Fruit fly (Drosophila melanogaster): Measurements from ENCODE around the gene CG1116.

CG1116 gene

dm6 chr3R:5251243-5251865, 31.9 kb downstream of the CG1116 start, which contains the start of gene CtsF (continued):
- TF ChIP-seq Lhr (GFP tag; optimal IDR thresholded peaks at IDR 0.05), result peak; percentile 14
- no peak; the same call in 2 of the 3 replicates for TF ChIP-seq CG11456 (GFP tag; IDR thresholded peaks at IDR 0.05)
- TF ChIP-seq her (GFP tag; optimal IDR thresholded peaks at IDR 0.05), result peak; percentile 79
- peak; percentile 69 for TF ChIP-seq sug (tag; optimal IDR thresholded peaks at IDR 0.05)
- no peak for TF ChIP-seq schlank (tag; optimal IDR thresholded peaks at IDR 0.05)
- no peak for TF ChIP-seq CG11723 (GFP tag; optimal IDR thresholded peaks at IDR 0.05)
- TF ChIP-seq CG15479 (GFP tag; optimal IDR thresholded peaks at IDR 0.05), result peak; percentile 39
- no peak for TF ChIP-seq CG4424 (GFP tag; optimal IDR thresholded peaks at IDR 0.05)
- peak in 1 of 2 experiments; percentile 37 for TF ChIP-seq Trl (optimal IDR thresholded peaks at IDR 0.05)
- no peak for TF ChIP-seq Trl (GFP tag; optimal IDR thresholded peaks at IDR 0.05)
- TF ChIP-seq z (GFP tag; IDR thresholded peaks at IDR 0.05), result 0 out of 3 replicates have a peak, but pooled peaks have one; percentile 30
- no peak for TF ChIP-seq CG10274 (GFP tag; optimal IDR thresholded peaks at IDR 0.05)
- TF ChIP-seq crc (GFP tag; optimal IDR thresholded peaks at IDR 0.05), result no peak
- peak; percentile 84 for TF ChIP-seq CG1832 (GFP tag; optimal IDR thresholded peaks at IDR 0.05)
- TF ChIP-seq crp (GFP tag; optimal IDR thresholded peaks at IDR 0.05), result peak in 1 of 2 experiments; percentile 67
- peak; percentile 24 for TF ChIP-seq lilli (GFP tag; optimal IDR thresholded peaks at IDR 0.05)
- TF ChIP-seq chm (GFP tag; IDR thresholded peaks at IDR 0.05), result peak; percentile 59; the same call in 1 of the 2 replicates
- TF ChIP-seq maf-S (GFP tag; optimal IDR thresholded peaks at IDR 0.05), result no peak
- TF ChIP-seq gfzf (GFP tag; optimal IDR thresholded peaks at IDR 0.05), result peak; percentile 41
- TF ChIP-seq sens (GFP tag), result peak; percentile 38
- peak; percentile 30 for TF ChIP-seq HmgD (GFP tag; optimal IDR thresholded peaks at IDR 0.05)
- TF ChIP-seq NC2α (GFP tag; optimal IDR thresholded peaks at IDR 0.05), result no peak
- peak; percentile 98 for TF ChIP-seq CG42726 (GFP tag; IDR thresholded peaks at IDR 0.05; ENCODE audit: partially characterized antibody)
- peak; percentile 100 for TF ChIP-seq Bgb (GFP tag; IDR thresholded peaks at IDR 0.05; ENCODE audit: partially characterized antibody)
- TF ChIP-seq Hr51 (GFP tag; optimal IDR thresholded peaks at IDR 0.05), result peak; percentile 60 to 69
- TF ChIP-seq tup (GFP tag; optimal IDR thresholded peaks at IDR 0.05), result no peak
- peak; percentile 93 for TF ChIP-seq pzg (GFP tag; optimal IDR thresholded peaks at IDR 0.05)
- no peak for TF ChIP-seq psq (GFP tag; optimal IDR thresholded peaks at IDR 0.05)
- TF ChIP-seq C15 (GFP tag; IDR thresholded peaks at IDR 0.05), result no peak
- TF ChIP-seq aop (GFP tag; IDR thresholded peaks at IDR 0.05), result no peak
- TF ChIP-seq Chrac-16 (GFP tag; optimal IDR thresholded peaks at IDR 0.05), result no peak
- peak; percentile 99 for TF ChIP-seq vnd (GFP tag; IDR thresholded peaks at IDR 0.05; ENCODE audit: partially characterized antibody)
- peak; percentile 1 for TF ChIP-seq phol (tag; optimal IDR thresholded peaks at IDR 0.05)
- no peak for TF ChIP-seq Spps (tag; optimal IDR thresholded peaks at IDR 0.05)
- peak; percentile 32; the same call in 1 of the 2 replicates for TF ChIP-seq CG11247 (GFP tag; IDR thresholded peaks at IDR 0.05)
- no peak for TF ChIP-seq CG2202 (tag; optimal IDR thresholded peaks at IDR 0.05)
- TF ChIP-seq CG34422 (GFP tag; IDR thresholded peaks at IDR 0.05), result peak; percentile 85; the same call in 1 of the 3 replicates
- TF ChIP-seq CG15601 (tag; optimal IDR thresholded peaks at IDR 0.05), result peak; percentile 13
- no peak for TF ChIP-seq en (GFP tag; optimal IDR thresholded peaks at IDR 0.05)
- peak; percentile 68 for TF ChIP-seq Fer1 (GFP tag; optimal IDR thresholded peaks at IDR 0.05)
- TF ChIP-seq TFAM (GFP tag; optimal IDR thresholded peaks at IDR 0.05), result no peak
- TF ChIP-seq emc (GFP tag; optimal IDR thresholded peaks at IDR 0.05), result no peak
- TF ChIP-seq BEAF-32 (GFP tag; optimal IDR thresholded peaks at IDR 0.05), result peak; percentile 98
- TF ChIP-seq trh (GFP tag; optimal IDR thresholded peaks at IDR 0.05), result no peak
- no peak for TF ChIP-seq ind (GFP tag; optimal IDR thresholded peaks at IDR 0.05)
- TF ChIP-seq cas (GFP tag; IDR thresholded peaks at IDR 0.05), result no peak
